Worm (Caenorhabditis elegans): ENCODE measurements around the gene F34H10.3.

F34H10.3 gene

DNA sequence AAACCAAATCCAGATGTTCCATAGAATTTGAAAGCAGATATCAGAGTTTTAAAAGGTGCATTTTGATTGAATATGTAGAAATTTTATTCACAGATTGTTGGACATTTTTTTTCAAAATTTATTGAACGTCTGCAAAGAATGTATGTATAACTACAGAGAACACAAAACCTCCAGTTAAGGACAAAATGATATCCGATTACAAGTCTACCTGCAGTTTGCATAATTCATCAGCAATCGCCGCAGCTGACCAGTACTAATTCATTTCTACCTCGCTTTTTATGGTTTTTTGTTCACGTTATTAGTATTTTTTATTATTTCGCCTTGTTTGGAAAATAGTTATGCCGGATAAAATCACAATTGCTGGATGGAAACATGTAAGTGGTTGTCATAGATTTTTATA lies 45.7 kb downstream of the F34H10.3 start, which contains the start of gene del-8:
Gene del-8 (plus strand): TSS at position 301 of the 400 bp plus-strand sequence.
- no peak for TF ChIP-seq ztf-26 (tag; optimal IDR thresholded peaks at IDR 0.05)
- no peak for TF ChIP-seq lin-40 (tag; optimal IDR thresholded peaks at IDR 0.05)
- TF ChIP-seq mes-4 (tag; optimal IDR thresholded peaks at IDR 0.05), result no peak
- TF ChIP-seq ekl-4 (GFP tag; IDR thresholded peaks at IDR 0.05), result no peak
- TF ChIP-seq nhr-120 (GFP tag; IDR thresholded peaks at IDR 0.05), result no peak
- no peak for TF ChIP-seq nhr-90 (tag; optimal IDR thresholded peaks at IDR 0.05)
- no peak for TF ChIP-seq dpff-1 (tag; optimal IDR thresholded peaks at IDR 0.05)
- no peak for TF ChIP-seq hmg-1.2 (GFP tag; IDR thresholded peaks at IDR 0.05)
- no peak for TF ChIP-seq F23B12.7 (tag; optimal IDR thresholded peaks at IDR 0.05; ENCODE audit: insufficient read depth)
- no peak for TF ChIP-seq ets-4 (GFP tag; optimal IDR thresholded peaks at IDR 0.05)
- TF ChIP-seq nfya-2 (GFP tag; IDR thresholded peaks at IDR 0.05), result no peak
- TF ChIP-seq ceh-79 (tag; optimal IDR thresholded peaks at IDR 0.05), result no peak
- no peak for TF ChIP-seq nfya-1 (tag; optimal IDR thresholded peaks at IDR 0.05; ENCODE audit: borderline replicate concordance, insufficient read depth)
- no peak for TF ChIP-seq unc-62 (GFP tag; optimal IDR thresholded peaks at IDR 0.05)
- no peak for TF ChIP-seq cebp-1 (GFP tag; IDR thresholded peaks at IDR 0.05)
- no peak for TF ChIP-seq cebp-1 (tag; optimal IDR thresholded peaks at IDR 0.05)
- TF ChIP-seq xnd-1 (tag; optimal IDR thresholded peaks at IDR 0.05), result no peak

DNA sequence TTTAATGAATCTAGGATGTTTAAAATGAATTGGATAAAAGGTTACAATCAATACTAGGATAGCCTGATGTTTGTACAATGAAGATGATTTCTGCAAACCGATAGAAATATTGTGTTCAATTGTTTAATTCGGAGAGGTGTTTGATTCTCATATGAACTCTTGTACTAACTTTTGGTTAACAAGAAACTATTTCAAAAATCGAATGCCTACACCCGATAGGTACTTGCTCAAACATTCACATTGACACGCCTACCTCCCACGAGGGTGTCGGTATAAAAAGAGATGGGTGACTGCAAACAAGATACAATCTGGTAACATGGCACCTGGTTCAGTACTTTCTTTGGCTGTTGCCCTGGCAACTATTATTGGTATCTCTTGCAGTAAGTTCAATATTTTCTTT lies 47.2 kb downstream of the F34H10.3 start, which contains the start of gene gpx-3:
Gene gpx-3 (plus strand): TSS at position 301 of the 400 bp plus-strand sequence.
- TF ChIP-seq ceh-100 (GFP tag; IDR thresholded peaks at IDR 0.05) (no peak), F10E7.11 (tag; optimal IDR thresholded peaks at IDR 0.05) (no peak), nhr-179 (tag; optimal IDR thresholded peaks at IDR 0.05) (no peak), rec-8 (tag; optimal IDR thresholded peaks at IDR 0.05) (no peak), sea-2 (GFP tag; IDR thresholded peaks at IDR 0.05) (no peak), lag-1 (GFP tag; IDR thresholded peaks at IDR 0.05) (no peak), Y79H2A.3 (GFP tag; conservative IDR thresholded peaks at IDR 0.05) (no peak), snpc-3.4 (tag; optimal IDR thresholded peaks at IDR 0.05) (no peak), lin-26 (GFP tag; IDR thresholded peaks at IDR 0.05) (no peak), chd-7 (tag; optimal IDR thresholded peaks at IDR 0.05) (no peak), ama-1 (optimal IDR thresholded peaks at IDR 0.05) (no peak), ama-1 (GFP tag; optimal IDR thresholded peaks at IDR 0.05) (no peak), egl-18 (GFP tag; IDR thresholded peaks at IDR 0.05) (no peak), F55B11.4 (tag; optimal IDR thresholded peaks at IDR 0.05; ENCODE audit: borderline replicate concordance, insufficient read depth) (no peak), dpl-1 (GFP tag; optimal IDR thresholded peaks at IDR 0.05) (no peak), madf-8 (GFP tag; conservative IDR thresholded peaks at IDR 0.05) (no peak), Y53F4B.3 (GFP tag; IDR thresholded peaks at IDR 0.05) (no peak), die-1 (tag; optimal IDR thresholded peaks at IDR 0.05) (no peak), B0261.1 (tag; optimal IDR thresholded peaks at IDR 0.05) (no peak), F57A8.1 (GFP tag; optimal IDR thresholded peaks at IDR 0.05) (no peak)

DNA sequence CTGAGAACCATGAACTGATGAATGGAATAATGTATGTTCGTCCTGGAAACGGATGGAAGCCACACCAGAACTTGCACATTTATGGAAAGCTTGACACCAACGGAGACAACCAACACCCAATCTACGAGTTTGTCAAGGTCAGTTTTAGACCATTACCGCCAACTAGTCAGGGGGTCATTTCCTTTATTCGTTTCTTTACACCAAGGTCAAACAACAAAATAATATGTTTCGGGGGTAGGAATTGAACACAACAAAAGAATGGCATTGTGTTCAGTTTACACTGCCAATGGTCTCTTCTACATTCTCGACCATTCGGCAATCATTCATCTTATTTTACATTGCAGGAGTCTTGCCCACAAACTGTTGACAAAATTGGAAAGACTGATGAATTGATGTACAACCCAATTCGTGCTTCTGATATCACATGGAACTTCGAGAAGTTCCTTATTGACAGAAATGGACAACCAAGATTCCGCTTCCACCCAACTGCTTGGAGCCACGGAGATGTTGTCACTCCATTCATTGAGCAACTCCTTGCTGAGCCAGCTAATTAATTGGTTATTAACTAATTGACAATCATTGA lies 49.1 kb downstream of the F34H10.3 start:
- no peak for TF ChIP-seq somi-1 (GFP tag; optimal IDR thresholded peaks at IDR 0.05)
- no peak for TF ChIP-seq egl-18 (GFP tag; IDR thresholded peaks at IDR 0.05)
- TF ChIP-seq F23B12.7 (tag; optimal IDR thresholded peaks at IDR 0.05; ENCODE audit: insufficient read depth), result no peak
- no peak for TF ChIP-seq lsl-1 (GFP tag; optimal IDR thresholded peaks at IDR 0.05)
- TF ChIP-seq atf-7 (tag; optimal IDR thresholded peaks at IDR 0.05), result no peak
- TF ChIP-seq ztf-3 (GFP tag; optimal IDR thresholded peaks at IDR 0.05), result no peak
- no peak for TF ChIP-seq pbrm-1 (GFP tag; IDR thresholded peaks at IDR 0.05)
- TF ChIP-seq ceh-100 (GFP tag; IDR thresholded peaks at IDR 0.05), result no peak
- no peak for TF ChIP-seq F49E8.2 (tag; optimal IDR thresholded peaks at IDR 0.05; ENCODE audit: insufficient read depth)
- no peak for TF ChIP-seq athp-1 (tag; optimal IDR thresholded peaks at IDR 0.05)
- no peak for TF ChIP-seq dpl-1 (GFP tag; optimal IDR thresholded peaks at IDR 0.05)
- no peak for TF ChIP-seq ccch-3 (GFP tag; optimal IDR thresholded peaks at IDR 0.05)
- TF ChIP-seq mes-4 (tag; optimal IDR thresholded peaks at IDR 0.05), result no peak

Data from whole organism, young adult.